Worm (Caenorhabditis elegans) whole organism, late embryonic: Measurements from ENCODE around the gene T12A2.21.

Source experiments
- T23F11.4 ChIP-seq: fragments of 200-800 bp; sonication (Bioruptor generic); optimal IDR thresholded peaks from 2 replicates; lab custom pipeline; 2018; ENCODE audit warnings: mild to moderate bottlenecking, missing genetic modification characterization, missing compliant biosample characterization
- ceh-30 ChIP-seq: fragments of 150-350 bp; optimal IDR thresholded peaks from 2 replicates; lab custom pipeline; 2014; ENCODE audit warnings: missing biosample characterization, missing genetic modification characterization
- che-1 ChIP-seq: sonication (generic microtip); optimal IDR thresholded peaks from 2 replicates; lab custom pipeline; 2016; ENCODE audit warnings: mild to moderate bottlenecking, missing genetic modification characterization, missing compliant biosample characterization
- eyg-1 ChIP-seq: sonication (generic microtip); optimal IDR thresholded peaks from 2 replicates; lab custom pipeline; 2016; ENCODE audit warnings: missing genotype, missing genetic modification characterization, missing compliant biosample characterization
- lim-6 ChIP-seq: sonication (generic microtip); optimal IDR thresholded peaks from 2 replicates; lab custom pipeline; 2016; ENCODE audit warnings: missing genetic modification characterization, missing compliant biosample characterization
- lin-11 ChIP-seq: fragments of 200-800 bp; sonication (Bioruptor generic); optimal IDR thresholded peaks from 2 replicates; lab custom pipeline; 2018; ENCODE audit warnings: mild to moderate bottlenecking, missing genetic modification characterization, missing compliant biosample characterization
- pha-4 ChIP-seq: fragments of 150-350 bp; optimal IDR thresholded peaks from 2 replicates; lab custom pipeline; 2018; ENCODE audit warnings: missing biosample characterization, missing genetic modification reagents, missing genetic modification characterization
- tbx-2 ChIP-seq: sonication (generic microtip); optimal IDR thresholded peaks from 2 replicates; lab custom pipeline; 2016; ENCODE audit warnings: missing genetic modification characterization, missing compliant biosample characterization

- TF ChIP-seq T23F11.4 (GFP tag; lab: Kevin White, UChicago) (no peak), pha-4 (tag; lab: Kevin White, UChicago) (no peak), lim-6 (no peak), tbx-2 (tag; lab: Kevin White, UChicago) (no peak), lin-11 (tag; lab: Kevin White, UChicago) (no peak), che-1 (tag; lab: Kevin White, UChicago) (no peak), eyg-1 (no peak), ceh-30 (tag; lab: Kevin White, UChicago) (no peak)
These were observed 11.6 kb upstream of the T12A2.21 start, which contains the start of the genes gen-1 and stt-3 for ce11 chrIII:6248064-6248687.
